Fruit fly (Drosophila melanogaster) whole organism: ENCODE data around the gene CG11905.

Experiments
- CG8478 ChIP-seq: fragments of >200 bp; optimal IDR thresholded peaks from 2 replicates; lab custom pipeline; 2018; ENCODE audit warnings: inconsistent platforms
- Dll ChIP-seq: fragments of >200 bp; optimal IDR thresholded peaks from 2 replicates; lab custom pipeline; 2017
- EcR ChIP-seq, 2 experiments: fragments of >200 bp; optimal IDR thresholded peaks; 2 replicates each; lab custom pipeline; 2017; ENCODE audit warnings: missing biosample characterization in 2 of 2, missing genetic modification characterization in 2 of 2, missing genetic modification reagents in 2 of 2
- pan ChIP-seq: fragments of >200 bp; optimal IDR thresholded peaks from 2 replicates; lab custom pipeline; 2017
- psq ChIP-seq: fragments of >200 bp; optimal IDR thresholded peaks from 2 replicates; lab custom pipeline; 2017
- usp ChIP-seq: fragments of >200 bp; optimal IDR thresholded peaks from 2 replicates; lab custom pipeline; 2017; ENCODE audit warnings: missing biosample characterization, missing genetic modification characterization, mixed read lengths

The CG11905 gene

DNA sequence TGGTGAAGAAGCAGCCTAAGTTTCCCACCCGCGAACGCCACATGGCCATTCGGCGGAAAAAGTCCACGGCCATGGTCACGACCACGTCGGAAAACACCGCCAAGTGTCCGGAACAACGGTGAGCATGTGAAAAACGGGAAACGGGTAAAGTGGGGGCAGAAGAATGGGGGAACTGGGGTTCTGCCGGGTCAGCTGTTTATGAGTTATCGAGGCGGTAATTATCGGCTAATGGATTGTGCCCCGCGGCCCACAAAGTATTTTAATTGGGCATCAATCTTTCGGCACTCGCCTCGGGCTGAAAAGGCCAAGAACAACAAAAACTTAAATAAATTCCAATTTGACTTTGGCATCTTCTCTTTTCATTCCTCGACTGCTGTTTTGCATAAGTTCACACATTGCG lies 48.1 kb downstream of the CG11905 start:
- no peak for TF ChIP-seq CG8478 (lab: Kevin White, UChicago)
- TF ChIP-seq psq (lab: Kevin White, UChicago): no peak
- no peak for TF ChIP-seq pan (lab: Kevin White, UChicago)
- no peak for TF ChIP-seq usp (GFP tag; lab: Kevin White, UChicago)
- TF ChIP-seq EcR (GFP tag; optimal IDR thresholded peaks at IDR 0.05; lab: Kevin White, UChicago): no peak
- TF ChIP-seq Dll: no peak

DNA sequence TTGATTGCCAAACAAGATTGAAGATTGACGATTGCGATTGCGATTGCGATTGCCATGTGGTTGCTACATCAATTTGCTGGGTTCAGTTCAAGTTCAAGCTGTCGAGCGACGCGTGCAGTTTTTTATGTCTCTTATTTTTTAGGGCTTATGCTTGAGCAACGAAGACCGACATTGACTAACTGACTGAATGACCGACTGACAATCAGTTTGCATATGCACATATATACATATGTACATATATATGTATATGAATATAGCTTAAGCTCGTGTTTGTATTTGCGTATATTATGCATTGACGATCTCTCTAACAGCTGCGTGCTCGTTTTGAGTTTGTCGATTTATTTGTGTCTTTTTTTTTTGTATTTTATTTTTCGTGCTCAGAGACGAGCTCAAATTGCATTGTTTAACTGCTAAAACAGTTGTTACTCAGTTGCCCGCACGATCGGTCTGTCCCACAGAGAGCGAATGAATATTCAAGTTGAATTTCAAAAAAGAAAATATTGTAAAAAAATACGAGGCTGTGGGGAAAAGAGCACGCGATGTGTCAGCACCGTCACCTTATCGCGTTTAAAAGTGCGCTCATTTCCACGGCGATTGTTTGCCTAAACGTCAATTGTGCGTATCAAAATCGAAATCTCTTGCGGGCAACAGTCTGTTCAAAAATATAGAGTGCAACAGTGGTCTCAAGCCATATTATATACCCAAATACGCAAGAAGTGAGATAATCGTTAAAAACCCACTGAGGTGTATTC lies 49.0 kb downstream of the CG11905 start:
- no peak for TF ChIP-seq Dll
- no peak for TF ChIP-seq pan (lab: Kevin White, UChicago)
- TF ChIP-seq psq (lab: Kevin White, UChicago): no peak
- no peak for TF ChIP-seq usp (GFP tag; lab: Kevin White, UChicago)
- no peak for TF ChIP-seq EcR (GFP tag; optimal IDR thresholded peaks at IDR 0.05; lab: Kevin White, UChicago)
- no peak for TF ChIP-seq CG8478 (lab: Kevin White, UChicago)

dm6 chr3L:16885042-16885441 lies 50.3 kb downstream of the CG11905 start:
- TF ChIP-seq EcR (GFP tag; optimal IDR thresholded peaks at IDR 0.05; lab: Kevin White, UChicago) (no peak), usp (GFP tag; lab: Kevin White, UChicago) (no peak), psq (lab: Kevin White, UChicago) (no peak), CG8478 (lab: Kevin White, UChicago) (no peak), Dll (no peak), pan (lab: Kevin White, UChicago) (no peak)

- TF ChIP-seq CG8478 (lab: Kevin White, UChicago) (no peak), EcR (GFP tag; optimal IDR thresholded peaks at IDR 0.05; lab: Kevin White, UChicago) (no peak), psq (lab: Kevin White, UChicago) (no peak), Dll (no peak), usp (GFP tag; lab: Kevin White, UChicago) (no peak), pan (lab: Kevin White, UChicago) (no peak)
These were observed 51.3 kb downstream of the CG11905 start for dm6 chr3L:16884037-16884436.

DNA sequence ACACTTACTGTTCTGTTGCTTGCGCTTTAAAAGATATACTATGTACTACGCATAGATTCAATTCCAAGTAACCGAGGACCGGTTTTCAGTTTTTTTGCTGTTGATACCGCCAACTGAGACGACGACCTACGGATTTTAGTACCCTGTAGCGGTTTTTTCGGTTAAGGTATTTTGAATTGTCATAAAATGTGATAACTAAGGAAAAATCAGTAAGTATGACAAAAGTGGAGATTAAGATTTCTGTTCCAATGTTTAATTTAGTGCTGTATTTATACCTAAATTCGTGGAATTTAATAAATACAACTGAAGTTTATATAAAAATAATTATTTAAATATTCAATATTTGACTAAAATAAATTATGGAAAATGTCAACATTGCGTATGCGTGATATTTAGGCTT lies 54.2 kb downstream of the CG11905 start:
- TF ChIP-seq EcR (GFP tag; optimal IDR thresholded peaks at IDR 0.05; lab: Kevin White, UChicago): no peak
- TF ChIP-seq CG8478 (lab: Kevin White, UChicago): no peak
- TF ChIP-seq usp (GFP tag; lab: Kevin White, UChicago): no peak
- no peak for TF ChIP-seq psq (lab: Kevin White, UChicago)
- TF ChIP-seq pan (lab: Kevin White, UChicago): no peak

DNA sequence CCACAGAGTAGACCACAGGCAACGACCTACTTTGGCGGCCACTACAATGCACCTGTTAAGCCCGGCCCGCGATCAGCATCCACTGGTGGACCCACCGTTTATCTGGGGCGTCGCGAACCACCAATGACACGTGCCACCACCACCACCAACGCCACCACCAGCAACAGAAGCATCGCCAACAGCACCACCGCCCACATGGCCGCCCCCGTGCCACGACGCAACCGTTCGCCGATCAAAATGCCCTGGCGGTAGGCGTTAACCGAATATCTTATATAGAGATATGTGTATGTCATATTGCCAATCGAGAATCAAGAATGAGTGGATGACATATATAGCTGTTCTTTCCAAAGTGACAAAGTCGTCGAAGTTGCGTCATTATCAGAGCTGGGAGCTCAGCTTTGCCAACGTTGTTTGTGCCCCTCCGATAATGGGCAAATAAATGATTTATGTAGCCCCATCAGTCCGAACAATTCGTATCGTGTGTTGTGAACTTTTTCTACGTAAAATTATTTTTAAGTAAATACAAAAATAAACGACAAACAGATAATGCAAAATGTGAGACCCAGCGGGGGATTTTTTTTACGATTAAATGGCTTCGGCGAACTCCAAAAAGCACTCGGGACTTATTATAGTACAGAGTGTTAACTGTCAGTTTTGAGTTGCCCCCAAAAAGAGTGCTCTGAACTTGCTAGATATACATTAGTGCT lies 56.4 kb downstream of the CG11905 start:
- TF ChIP-seq pan (lab: Kevin White, UChicago) (no peak), EcR (GFP tag; optimal IDR thresholded peaks at IDR 0.05; lab: Kevin White, UChicago) (no peak), psq (lab: Kevin White, UChicago) (no peak), usp (GFP tag; lab: Kevin White, UChicago) (no peak), Dll (no peak), CG8478 (lab: Kevin White, UChicago) (no peak)
